Worm (Caenorhabditis elegans) whole organism, L4/young adult: ENCODE data around the gene txdc-9.

Source experiments
- W03F9.2 ChIP-seq: fragments of 150-350 bp; optimal IDR thresholded peaks from 2 replicates; lab custom pipeline; 2014; ENCODE audit warnings: missing biosample characterization, missing genetic modification characterization
- him-1 ChIP-seq: sonication (generic microtip); optimal IDR thresholded peaks from 2 replicates; lab custom pipeline; 2016; ENCODE audit warnings: missing genotype, missing genetic modification reagents, missing genetic modification characterization, missing compliant biosample characterization

ce11 chrIII:6406829-6407228 lies 25.1 kb upstream of the txdc-9 start, which contains the start of gene let-756:
- TF ChIP-seq W03F9.2 (tag; lab: Kevin White, UChicago), result no peak
- no peak for TF ChIP-seq him-1 (tag; lab: Kevin White, UChicago)
